Worm (Caenorhabditis elegans) whole organism, late embryonic: ENCODE data around the gene AC3.12.

Experiments used
- C38D4.7 ChIP-seq: fragments of 200-800 bp; sonication (Bioruptor generic); optimal IDR thresholded peaks from 2 replicates; lab custom pipeline; 2018; ENCODE audit warnings: mild to moderate bottlenecking, missing genetic modification characterization, moderate library complexity, missing compliant biosample characterization
- F13H6.1 ChIP-seq: sonication (generic microtip); optimal IDR thresholded peaks from 2 replicates; lab custom pipeline; 2016; ENCODE audit warnings: missing genetic modification characterization, missing compliant biosample characterization
- K09A11.1 ChIP-seq: sonication (generic microtip); optimal IDR thresholded peaks from 2 replicates; lab custom pipeline; 2017; ENCODE audit warnings: antibody characterized with exemption, mild to moderate bottlenecking, missing genetic modification characterization, missing compliant biosample characterization; ENCODE audit not compliant: insufficient read depth
- T23F11.4 ChIP-seq: fragments of 200-800 bp; sonication (Bioruptor generic); optimal IDR thresholded peaks from 2 replicates; lab custom pipeline; 2018; ENCODE audit warnings: mild to moderate bottlenecking, missing genetic modification characterization, missing compliant biosample characterization
- Y22D7AL.16 ChIP-seq: sonication (generic microtip); optimal IDR thresholded peaks from 2 replicates; lab custom pipeline; 2016; ENCODE audit warnings: missing genetic modification characterization, missing compliant biosample characterization
- ceh-19 ChIP-seq: fragments of 200-800 bp; sonication (Bioruptor generic); optimal IDR thresholded peaks from 2 replicates; lab custom pipeline; 2018; ENCODE audit warnings: mild to moderate bottlenecking, missing genetic modification characterization, missing compliant biosample characterization
- ceh-2 ChIP-seq: sonication (generic microtip); optimal IDR thresholded peaks from 2 replicates; lab custom pipeline; 2016; ENCODE audit warnings: missing genotype, missing genetic modification characterization, missing compliant biosample characterization
- ceh-22 ChIP-seq: sonication (generic microtip); optimal IDR thresholded peaks from 2 replicates; lab custom pipeline; 2017; ENCODE audit warnings: missing biosample characterization, missing genetic modification characterization
- ceh-24 ChIP-seq: sonication (generic microtip); optimal IDR thresholded peaks from 2 replicates; lab custom pipeline; 2016; ENCODE audit warnings: mild to moderate bottlenecking, missing genetic modification characterization, missing compliant biosample characterization
- ceh-34 ChIP-seq: sonication (generic microtip); optimal IDR thresholded peaks from 2 replicates; lab custom pipeline; 2016; ENCODE audit warnings: mild to moderate bottlenecking, missing genetic modification characterization, missing compliant biosample characterization
- ceh-6 ChIP-seq: fragments of 200-800 bp; sonication (Bioruptor generic); optimal IDR thresholded peaks from 2 replicates; lab custom pipeline; 2018; ENCODE audit warnings: mild to moderate bottlenecking, missing genetic modification characterization, missing compliant biosample characterization
- elt-2 ChIP-seq: sonication (generic microtip); optimal IDR thresholded peaks from 2 replicates; lab custom pipeline; 2016; ENCODE audit warnings: missing genetic modification reagents, missing genetic modification characterization, missing compliant biosample characterization
- eyg-1 ChIP-seq: sonication (generic microtip); optimal IDR thresholded peaks from 2 replicates; lab custom pipeline; 2016; ENCODE audit warnings: missing genotype, missing genetic modification characterization, missing compliant biosample characterization
- fax-1 ChIP-seq: sonication (generic microtip); optimal IDR thresholded peaks from 2 replicates; lab custom pipeline; 2016; ENCODE audit warnings: missing genotype, missing genetic modification characterization, missing compliant biosample characterization
- fkh-10 ChIP-seq: fragments of 150-350 bp; optimal IDR thresholded peaks from 2 replicates; lab custom pipeline; 2014; ENCODE audit warnings: missing biosample characterization, missing genetic modification reagents, missing genetic modification characterization
- fkh-6 ChIP-seq: sonication (generic microtip); optimal IDR thresholded peaks from 2 replicates; lab custom pipeline; 2016; ENCODE audit warnings: missing genetic modification characterization, missing compliant biosample characterization
- gmeb-2 ChIP-seq: sonication (generic microtip); optimal IDR thresholded peaks from 2 replicates; lab custom pipeline; 2016; ENCODE audit warnings: missing genetic modification characterization, inconsistent platforms, missing compliant biosample characterization
- hlh-13 ChIP-seq: fragments of 200-800 bp; sonication (Bioruptor generic); optimal IDR thresholded peaks from 2 replicates; lab custom pipeline; 2018; ENCODE audit warnings: mild to moderate bottlenecking, missing genetic modification characterization, missing compliant biosample characterization
- hlh-15 ChIP-seq: sonication (generic microtip); optimal IDR thresholded peaks from 2 replicates; lab custom pipeline; 2016; ENCODE audit warnings: missing genetic modification characterization, missing compliant biosample characterization
- hlh-30 ChIP-seq: sonication (generic microtip); optimal IDR thresholded peaks from 2 replicates; lab custom pipeline; 2017; ENCODE audit warnings: antibody characterized with exemption, missing genetic modification characterization, missing compliant biosample characterization; ENCODE audit not compliant: insufficient read depth
- hlh-6 ChIP-seq: sonication (generic microtip); optimal IDR thresholded peaks from 2 replicates; lab custom pipeline; 2016; ENCODE audit warnings: missing genotype, missing genetic modification characterization, missing compliant biosample characterization
- hlh-8 ChIP-seq: sonication (generic microtip); optimal IDR thresholded peaks from 2 replicates; lab custom pipeline; 2016; ENCODE audit warnings: missing genotype, missing genetic modification characterization, missing compliant biosample characterization
- lim-6 ChIP-seq: sonication (generic microtip); optimal IDR thresholded peaks from 2 replicates; lab custom pipeline; 2016; ENCODE audit warnings: missing genetic modification characterization, missing compliant biosample characterization
- lin-11 ChIP-seq: fragments of 200-800 bp; sonication (Bioruptor generic); optimal IDR thresholded peaks from 2 replicates; lab custom pipeline; 2018; ENCODE audit warnings: mild to moderate bottlenecking, missing genetic modification characterization, missing compliant biosample characterization
- mec-3 ChIP-seq: sonication (generic microtip); optimal IDR thresholded peaks from 2 replicates; lab custom pipeline; 2016; ENCODE audit warnings: borderline replicate concordance, missing genetic modification characterization, missing compliant biosample characterization
- nfya-1 ChIP-seq: sonication (generic microtip); optimal IDR thresholded peaks from 2 replicates; lab custom pipeline; 2017; ENCODE audit warnings: missing genetic modification characterization, mild to moderate bottlenecking, missing compliant biosample characterization, antibody characterized with exemption, moderate library complexity
- nhr-232 ChIP-seq: sonication (generic microtip); optimal IDR thresholded peaks from 2 replicates; lab custom pipeline; 2016; ENCODE audit warnings: missing genetic modification characterization, missing compliant biosample characterization
- odd-2 ChIP-seq: sonication (generic microtip); optimal IDR thresholded peaks from 2 replicates; lab custom pipeline; 2017; ENCODE audit warnings: antibody characterized with exemption, mild to moderate bottlenecking, missing genetic modification characterization, missing compliant biosample characterization
- pag-3 ChIP-seq: sonication (generic microtip); optimal IDR thresholded peaks from 2 replicates; lab custom pipeline; 2016; ENCODE audit warnings: missing compliant biosample characterization, missing genetic modification characterization, borderline replicate concordance
- pax-1 ChIP-seq: fragments of 150-350 bp; optimal IDR thresholded peaks from 2 replicates; lab custom pipeline; 2014; ENCODE audit warnings: missing biosample characterization, missing genetic modification characterization
- pha-2 ChIP-seq: sonication (generic microtip); optimal IDR thresholded peaks from 2 replicates; lab custom pipeline; 2017; ENCODE audit warnings: mild to moderate bottlenecking, missing genetic modification characterization, missing compliant biosample characterization
- pha-4 ChIP-seq: fragments of 150-350 bp; optimal IDR thresholded peaks from 2 replicates; lab custom pipeline; 2018; ENCODE audit warnings: missing biosample characterization, missing genetic modification reagents, missing genetic modification characterization
- ref-2 ChIP-seq: sonication (generic microtip); optimal IDR thresholded peaks from 2 replicates; lab custom pipeline; 2016; ENCODE audit warnings: missing genetic modification characterization, missing compliant biosample characterization
- rnt-1 ChIP-seq: sonication (generic microtip); optimal IDR thresholded peaks from 2 replicates; lab custom pipeline; 2016; ENCODE audit warnings: missing genetic modification characterization, missing compliant biosample characterization
- sdc-2 ChIP-seq: sonication (generic microtip); optimal IDR thresholded peaks from 2 replicates; lab custom pipeline; 2016; ENCODE audit warnings: missing genotype, missing genetic modification characterization, missing compliant biosample characterization
- sox-2 ChIP-seq: fragments of 200-800 bp; sonication (Bioruptor generic); IDR thresholded peaks from 2 replicates; pipeline ENCODE4 v1.3.6; 2022; ENCODE audit warnings: missing genetic modification reagents, missing genetic modification characterization, missing compliant biosample characterization
- sox-4 ChIP-seq: sonication (generic microtip); optimal IDR thresholded peaks from 2 replicates; lab custom pipeline; 2017; ENCODE audit warnings: mild to moderate bottlenecking, missing genetic modification characterization, inconsistent platforms, missing compliant biosample characterization
- tbx-2 ChIP-seq: sonication (generic microtip); optimal IDR thresholded peaks from 2 replicates; lab custom pipeline; 2016; ENCODE audit warnings: missing genetic modification characterization, missing compliant biosample characterization
- tbx-7 ChIP-seq: sonication (generic microtip); optimal IDR thresholded peaks from 2 replicates; lab custom pipeline; 2016; ENCODE audit warnings: missing genotype, missing genetic modification characterization, missing compliant biosample characterization
- ttx-3 ChIP-seq: sonication (generic microtip); optimal IDR thresholded peaks from 2 replicates; lab custom pipeline; 2016; ENCODE audit warnings: missing genetic modification reagents, missing genetic modification characterization, missing compliant biosample characterization
- unc-3 ChIP-seq, 2 experiments: fragments of 200-800 bp in 1 of 2; sonication (Bioruptor generic) in 1 of 2; sonication (generic microtip) in 1 of 2; conservative IDR thresholded peaks in 1 of 2; optimal IDR thresholded peaks in 1 of 2; 2 replicates each; pipeline versions ENCODE4 v1.3.6 to Lab custom; 2016 to 2022; ENCODE audit warnings: missing compliant biosample characterization in 2 of 2, missing genetic modification characterization in 2 of 2, missing genetic modification reagents in 1 of 2
- unc-42 ChIP-seq: sonication (generic microtip); optimal IDR thresholded peaks from 2 replicates; lab custom pipeline; 2016; ENCODE audit warnings: missing genotype, missing genetic modification characterization, missing compliant biosample characterization
- unc-55 ChIP-seq: sonication (generic microtip); optimal IDR thresholded peaks from 2 replicates; lab custom pipeline; 2017; ENCODE audit warnings: missing biosample characterization, missing genetic modification reagents, missing genetic modification characterization
- unc-86 ChIP-seq: sonication (generic microtip); optimal IDR thresholded peaks from 2 replicates; lab custom pipeline; 2016; ENCODE audit warnings: missing genetic modification characterization, missing compliant biosample characterization
- ztf-16 ChIP-seq: sonication (generic microtip); optimal IDR thresholded peaks from 2 replicates; lab custom pipeline; 2017; ENCODE audit warnings: missing genetic modification characterization, missing compliant biosample characterization

Gene AC3.12

ce11 chrV:10358238-10358637 lies 21.0 kb downstream of the AC3.12 start, which contains the start of gene ttll-15:
Gene ttll-15, plus strand, starts transcription at chrV:10358538.
- TF ChIP-seq sox-2 (GFP tag; lab: Robert Waterston, UW), result no peak
- TF ChIP-seq ceh-34 (tag; lab: Kevin White, UChicago), result no peak
- TF ChIP-seq rnt-1 (tag; lab: Kevin White, UChicago), result no peak
- TF ChIP-seq pax-1 (tag; lab: Kevin White, UChicago), result no peak
- no peak for TF ChIP-seq ztf-16 (tag; lab: Kevin White, UChicago)
- no peak for TF ChIP-seq ceh-6 (GFP tag; lab: Kevin White, UChicago)
- TF ChIP-seq ceh-24 (tag; lab: Kevin White, UChicago), result no peak
- no peak for TF ChIP-seq sdc-2 (tag; lab: Kevin White, UChicago)
- no peak for TF ChIP-seq pag-3 (tag; lab: Kevin White, UChicago)
- no peak for TF ChIP-seq fkh-6
- no peak for TF ChIP-seq unc-86 (tag; lab: Kevin White, UChicago)
- TF ChIP-seq Y22D7AL.16 (tag; lab: Kevin White, UChicago), result no peak
- TF ChIP-seq hlh-15 (tag; lab: Kevin White, UChicago), result no peak

ce11 chrV:10357467-10357953 lies 21.7 kb downstream of the AC3.12 start, which contains the start of gene ceeh-2:
Gene ceeh-2, minus strand, starts transcription at chrV:10357903.
- TF ChIP-seq sox-4 (no peak), ztf-16 (tag; lab: Kevin White, UChicago) (no peak), fax-1 (tag; lab: Kevin White, UChicago) (no peak), ref-2 (tag; lab: Kevin White, UChicago) (no peak), pha-2 (tag; lab: Kevin White, UChicago) (no peak), elt-2 (no peak), gmeb-2 (no peak), pag-3 (tag; lab: Kevin White, UChicago) (no peak), lin-11 (no peak), tbx-7 (tag; lab: Kevin White, UChicago) (no peak)

- TF ChIP-seq sdc-2 (tag; lab: Kevin White, UChicago), result peak; percentile 36
- TF ChIP-seq ceh-19 (GFP tag; lab: Kevin White, UChicago), result no peak
- peak; percentile 8 for TF ChIP-seq pha-2 (tag; lab: Kevin White, UChicago)
- peak; percentile 44 for TF ChIP-seq ttx-3 (tag; lab: Kevin White, UChicago)
- peak; percentile 88 for TF ChIP-seq ref-2 (tag; lab: Kevin White, UChicago)
- TF ChIP-seq gmeb-2, result no peak
- no peak for TF ChIP-seq ceh-22
- TF ChIP-seq K09A11.1 (tag; lab: Kevin White, UChicago), result no peak
- TF ChIP-seq tbx-2, result peak; percentile 95
- no peak for TF ChIP-seq lin-11
- TF ChIP-seq odd-2 (tag; lab: Kevin White, UChicago), result no peak
- TF ChIP-seq nhr-232, result no peak
- TF ChIP-seq hlh-6, result no peak
- TF ChIP-seq fkh-6, result peak; percentile 79
- peak; percentile 68 for TF ChIP-seq unc-86 (tag; lab: Kevin White, UChicago)
- TF ChIP-seq unc-42 (tag; lab: Kevin White, UChicago), result peak; percentile 11
- no peak for TF ChIP-seq hlh-13
- peak; percentile 81 for TF ChIP-seq mec-3
- peak; percentile 96 for TF ChIP-seq ceh-2 (tag; lab: Kevin White, UChicago)
- peak; percentile 91 for TF ChIP-seq hlh-8 (tag; lab: Kevin White, UChicago)
- peak; percentile 50 for TF ChIP-seq nfya-1 (tag; lab: Kevin White, UChicago)
- no peak for TF ChIP-seq Y22D7AL.16 (tag; lab: Kevin White, UChicago)
- TF ChIP-seq T23F11.4 (GFP tag; lab: Kevin White, UChicago), result no peak
- TF ChIP-seq ceh-34 (tag; lab: Kevin White, UChicago), result peak; percentile 52
- TF ChIP-seq pha-4 (tag; lab: Kevin White, UChicago), result no peak
- no peak for TF ChIP-seq unc-3 (GFP tag; conservative IDR thresholded peaks at IDR 0.05; lab: Robert Waterston, UW)
- TF ChIP-seq unc-3 (tag; optimal IDR thresholded peaks at IDR 0.05; lab: Kevin White, UChicago), result no peak
- peak; percentile 79 for TF ChIP-seq rnt-1 (tag; lab: Kevin White, UChicago)
- TF ChIP-seq C38D4.7, result no peak
- TF ChIP-seq F13H6.1 (tag; lab: Kevin White, UChicago), result peak; percentile 49
- no peak for TF ChIP-seq fkh-10 (GFP tag; lab: Kevin White, UChicago)
- peak; percentile 72 for TF ChIP-seq lim-6 (tag; lab: Kevin White, UChicago)
- peak; percentile 19 for TF ChIP-seq eyg-1 (tag; lab: Kevin White, UChicago)
- TF ChIP-seq hlh-30 (tag; lab: Kevin White, UChicago), result no peak
- TF ChIP-seq unc-55 (GFP tag; lab: Kevin White, UChicago), result no peak
These were observed 23.3 kb downstream of the AC3.12 start, which contains the start of gene sluh-7 for ce11 chrV:10355773-10356335. Gene sluh-7, minus strand, starts transcription at chrV:10355823.
